Fruit fly (Drosophila melanogaster) whole organism, embryonic: Measurements from ENCODE around the gene lectin-37Db.
A peak's percentile ranks its signal among the peaks of the same experiment; 100 is the strongest.

Experiments
- Bgb ChIP-seq: fragments of 200-800 bp; sonication (Bioruptor generic); IDR thresholded peaks from 2 replicates; pipeline ENCODE4 v1.3.6; 2022; ENCODE audit warnings: missing biosample characterization, missing genetic modification characterization; ENCODE audit not compliant: partially characterized antibody
- CG1024 ChIP-seq: fragments of 200-800 bp; sonication (Bioruptor generic); IDR thresholded peaks from 2 replicates; pipeline ENCODE4 v1.3.6; 2022; ENCODE audit warnings: missing biosample characterization, missing genetic modification characterization
- CG10979 ChIP-seq: fragments of 200-800 bp; sonication (Bioruptor generic); optimal IDR thresholded peaks from 2 replicates; lab custom pipeline; 2018; ENCODE audit warnings: missing biosample characterization, mild to moderate bottlenecking, missing genetic modification characterization, moderate library complexity
- CG11247 ChIP-seq: fragments of 200-800 bp; sonication (Bioruptor generic); IDR thresholded peaks from 2 replicates; pipeline ENCODE4 v1.3.6; 2022; ENCODE audit warnings: missing biosample characterization, missing genetic modification characterization
- CG12659 ChIP-seq: fragments of 200-800 bp; sonication (Bioruptor generic); optimal IDR thresholded peaks from 3 replicates; lab custom pipeline; 2017; ENCODE audit warnings: mild to moderate bottlenecking, missing biosample characterization, missing genetic modification reagents, missing genetic modification characterization
- CG12942 ChIP-seq: fragments of 200-800 bp; sonication (Bioruptor generic); optimal IDR thresholded peaks from 3 replicates; lab custom pipeline; 2016; ENCODE audit warnings: missing biosample characterization, missing genetic modification characterization
- CG13775 ChIP-seq: fragments of 200-800 bp; sonication (Bioruptor generic); optimal IDR thresholded peaks from 3 replicates; lab custom pipeline; 2017; ENCODE audit warnings: missing biosample characterization, mild to moderate bottlenecking, missing genetic modification characterization
- CG14860 ChIP-seq: fragments of 200-800 bp; sonication (Bioruptor generic); IDR thresholded peaks from 3 replicates; pipeline ENCODE4 v1.3.6; 2022; ENCODE audit warnings: missing biosample characterization, missing genetic modification characterization; ENCODE audit not compliant: partially characterized antibody
- CG17568 ChIP-seq: fragments of 200-800 bp; sonication (Bioruptor generic); optimal IDR thresholded peaks from 2 replicates; lab custom pipeline; 2018; ENCODE audit warnings: missing biosample characterization, mild to moderate bottlenecking, missing genetic modification characterization, moderate library complexity
- CG18262 ChIP-seq: fragments of 200-800 bp; optimal IDR thresholded peaks from 3 replicates; lab custom pipeline; 2019; ENCODE audit warnings: missing biosample characterization, mild to moderate bottlenecking, missing genetic modification characterization, moderate library complexity
- CG2120 ChIP-seq: fragments of 200-800 bp; sonication (Bioruptor generic); optimal IDR thresholded peaks from 3 replicates; lab custom pipeline; 2016; ENCODE audit warnings: missing biosample characterization, missing genetic modification characterization
- CG32767 ChIP-seq: fragments of 200-800 bp; sonication (Bioruptor generic); IDR thresholded peaks from 2 replicates; pipeline ENCODE4 v1.3.6; 2022; ENCODE audit warnings: missing biosample characterization, missing genetic modification characterization
- CG3838 ChIP-seq: fragments of 200-800 bp; sonication (Bioruptor generic); optimal IDR thresholded peaks from 3 replicates; lab custom pipeline; 2016; ENCODE audit warnings: missing biosample characterization, missing genetic modification characterization
- CG4730 ChIP-seq: fragments of 200-800 bp; sonication (Bioruptor generic); IDR thresholded peaks from 2 replicates; pipeline ENCODE4 v1.3.6; 2022; ENCODE audit warnings: missing biosample characterization, missing genetic modification characterization
- CG6175 ChIP-seq: fragments of 200-800 bp; sonication (Bioruptor generic); IDR thresholded peaks from 3 replicates; pipeline ENCODE4 v1.3.6; 2022; ENCODE audit warnings: missing biosample characterization, missing genetic modification characterization
- CG7556 ChIP-seq: fragments of 200-800 bp; sonication (Bioruptor generic); optimal IDR thresholded peaks from 2 replicates; lab custom pipeline; 2017; ENCODE audit warnings: missing biosample characterization, mild to moderate bottlenecking, missing genetic modification characterization
- CG8765 ChIP-seq: fragments of 200-800 bp; sonication (Bioruptor generic); IDR thresholded peaks from 2 replicates; pipeline ENCODE4 v1.3.6; 2022; ENCODE audit warnings: missing biosample characterization, missing genetic modification characterization
- Dad ChIP-seq: fragments of 200-800 bp; sonication (Bioruptor generic); optimal IDR thresholded peaks from 3 replicates; lab custom pipeline; 2016; ENCODE audit warnings: missing biosample characterization, missing genetic modification characterization
- Deaf1 ChIP-seq: fragments of 200-800 bp; optimal IDR thresholded peaks from 3 replicates; lab custom pipeline; 2019; ENCODE audit warnings: missing biosample characterization, mild to moderate bottlenecking, missing genetic modification characterization, moderate library complexity
- Dref ChIP-seq: fragments of 200-800 bp; sonication (Bioruptor generic); IDR thresholded peaks from 2 replicates; pipeline ENCODE4 v1.3.6; 2022; ENCODE audit warnings: missing biosample characterization, missing genetic modification characterization
- Fer3 ChIP-seq: fragments of 200-800 bp; sonication (Bioruptor generic); optimal IDR thresholded peaks from 2 replicates; lab custom pipeline; 2018; ENCODE audit warnings: missing biosample characterization, mild to moderate bottlenecking, missing genetic modification characterization, moderate library complexity
- H2.0 ChIP-seq: fragments of 200-800 bp; sonication (Bioruptor generic); IDR thresholded peaks from 2 replicates; pipeline ENCODE4 v1.3.6; 2022; ENCODE audit warnings: missing biosample characterization, missing genetic modification characterization
- Hey ChIP-seq: fragments of 200-800 bp; sonication (Bioruptor generic); optimal IDR thresholded peaks from 3 replicates; lab custom pipeline; 2018; ENCODE audit warnings: missing biosample characterization, mild to moderate bottlenecking, missing genetic modification characterization
- Meics ChIP-seq: fragments of 200-800 bp; sonication (Bioruptor generic); optimal IDR thresholded peaks from 2 replicates; lab custom pipeline; 2017; ENCODE audit warnings: missing biosample characterization, mild to moderate bottlenecking, missing genetic modification characterization
- Pdp1 ChIP-seq, 2 experiments: fragments of 200-800 bp; sonication (Bioruptor generic); optimal IDR thresholded peaks; 3 replicates each; lab custom pipeline; 2016; ENCODE audit warnings: missing biosample characterization in 2 of 2, missing genetic modification characterization in 2 of 2, mild to moderate bottlenecking in 1 of 2, moderate library complexity in 1 of 2
- Rfx ChIP-seq: fragments of 200-800 bp; sonication (Bioruptor generic); IDR thresholded peaks from 2 replicates; pipeline ENCODE4 v1.3.6; 2022; ENCODE audit warnings: missing biosample characterization, missing genetic modification characterization
- Rx ChIP-seq: fragments of 200-800 bp; sonication (Bioruptor generic); IDR thresholded peaks from 2 replicates; pipeline ENCODE4 v1.3.6; 2022; ENCODE audit warnings: missing biosample characterization, missing genetic modification characterization
- Sox102F ChIP-seq: fragments of 200-800 bp; sonication (Bioruptor generic); optimal IDR thresholded peaks from 2 replicates; lab custom pipeline; 2018; ENCODE audit warnings: missing biosample characterization, mild to moderate bottlenecking, missing genetic modification characterization, moderate library complexity
- cas ChIP-seq: fragments of 200-800 bp; sonication (Bioruptor generic); IDR thresholded peaks from 2 replicates; pipeline ENCODE4 v1.3.6; 2022; ENCODE audit warnings: missing biosample characterization, missing genetic modification characterization
- cwo ChIP-seq: fragments of 200-800 bp; sonication (Bioruptor generic); optimal IDR thresholded peaks from 3 replicates; lab custom pipeline; 2017; ENCODE audit warnings: missing biosample characterization, missing genetic modification characterization, mild to moderate bottlenecking, moderate library complexity, missing genetic modification reagents
- disco-r ChIP-seq: fragments of 200-800 bp; sonication (Bioruptor generic); optimal IDR thresholded peaks from 2 replicates; lab custom pipeline; 2016; ENCODE audit warnings: missing biosample characterization, missing genetic modification characterization
- emc ChIP-seq: fragments of 200-800 bp; sonication (Bioruptor generic); optimal IDR thresholded peaks from 2 replicates; lab custom pipeline; 2016; ENCODE audit warnings: missing biosample characterization, missing genetic modification characterization
- eyg ChIP-seq: fragments of 200-800 bp; sonication (Bioruptor generic); optimal IDR thresholded peaks from 3 replicates; lab custom pipeline; 2016; ENCODE audit warnings: missing biosample characterization, missing genetic modification characterization
- fd96Cb ChIP-seq: fragments of 200-800 bp; sonication (Bioruptor generic); optimal IDR thresholded peaks from 2 replicates; lab custom pipeline; 2018; ENCODE audit warnings: missing biosample characterization, mild to moderate bottlenecking, missing genetic modification characterization, moderate library complexity
- gsb-n ChIP-seq: fragments of 200-800 bp; sonication (Bioruptor generic); optimal IDR thresholded peaks from 3 replicates; lab custom pipeline; 2018; ENCODE audit warnings: missing biosample characterization, mild to moderate bottlenecking, missing genetic modification characterization
- hbn ChIP-seq: fragments of 200-800 bp; sonication (Bioruptor generic); IDR thresholded peaks from 2 replicates; pipeline ENCODE4 v1.3.6; 2022; ENCODE audit warnings: missing biosample characterization, missing genetic modification characterization; ENCODE audit not compliant: partially characterized antibody
- lola ChIP-seq, 3 experiments: fragments of >200 bp in 2 of 3; fragments of 200-800 bp in 1 of 3; sonication (Bioruptor generic) in 1 of 3; optimal IDR thresholded peaks; 2 replicates each; lab custom pipeline; 2017 to 2019; ENCODE audit warnings: missing biosample characterization in 3 of 3, missing genetic modification characterization in 3 of 3, mild to moderate bottlenecking in 1 of 3, moderate library complexity in 1 of 3
- nmo ChIP-seq: fragments of 200-800 bp; sonication (Bioruptor generic); optimal IDR thresholded peaks from 2 replicates; lab custom pipeline; 2018; ENCODE audit warnings: missing biosample characterization, mild to moderate bottlenecking, missing genetic modification characterization, moderate library complexity
- oc ChIP-seq: fragments of 200-800 bp; sonication (Bioruptor generic); optimal IDR thresholded peaks from 2 replicates; lab custom pipeline; 2018; ENCODE audit warnings: missing biosample characterization, mild to moderate bottlenecking, missing genetic modification characterization, moderate library complexity
- odd ChIP-seq: fragments of 200-800 bp; sonication (Bioruptor generic); optimal IDR thresholded peaks from 2 replicates; lab custom pipeline; 2017; ENCODE audit warnings: missing biosample characterization, mild to moderate bottlenecking, missing genetic modification characterization
- onecut ChIP-seq: fragments of 200-800 bp; sonication (Bioruptor generic); IDR thresholded peaks from 2 replicates; pipeline ENCODE4 v1.3.6; 2022; ENCODE audit warnings: missing biosample characterization, missing genetic modification characterization
- org-1 ChIP-seq: fragments of 200-800 bp; sonication (Bioruptor generic); optimal IDR thresholded peaks from 2 replicates; lab custom pipeline; 2017; ENCODE audit warnings: missing biosample characterization, missing genetic modification characterization
- p53 ChIP-seq: fragments of 200-800 bp; sonication (Bioruptor generic); optimal IDR thresholded peaks from 2 replicates; lab custom pipeline; 2016; ENCODE audit warnings: missing biosample characterization, missing genetic modification characterization
- pan ChIP-seq, 4 experiments: fragments of >200 bp in 3 of 4; fragments of 200-800 bp in 1 of 4; sonication (Bioruptor generic) in 1 of 4; optimal IDR thresholded peaks in 3 of 4; IDR thresholded peaks in 1 of 4; 2 replicates each; pipeline versions ENCODE4 v1.3.6 to Lab custom; 2017 to 2022; ENCODE audit warnings: missing biosample characterization in 2 of 4, missing genetic modification characterization in 2 of 4, mixed read lengths in 1 of 4
- psq ChIP-seq: fragments of 200-800 bp; sonication (Bioruptor generic); optimal IDR thresholded peaks from 2 replicates; lab custom pipeline; 2017; ENCODE audit warnings: missing biosample characterization, missing genetic modification characterization
- pzg ChIP-seq: fragments of 200-800 bp; sonication (Bioruptor generic); optimal IDR thresholded peaks from 3 replicates; lab custom pipeline; 2018; ENCODE audit warnings: missing biosample characterization, mild to moderate bottlenecking, missing genetic modification characterization, moderate library complexity
- seq ChIP-seq: fragments of 200-800 bp; sonication (Bioruptor generic); IDR thresholded peaks from 2 replicates; pipeline ENCODE4 v1.3.6; 2022; ENCODE audit warnings: missing biosample characterization, missing genetic modification characterization
- sqz ChIP-seq: fragments of 200-800 bp; sonication (Bioruptor generic); optimal IDR thresholded peaks from 3 replicates; lab custom pipeline; 2018; ENCODE audit warnings: missing biosample characterization, mild to moderate bottlenecking, missing genetic modification characterization
- tap ChIP-seq: fragments of 200-800 bp; optimal IDR thresholded peaks from 3 replicates; lab custom pipeline; 2019; ENCODE audit warnings: missing biosample characterization, mild to moderate bottlenecking, missing genetic modification characterization, moderate library complexity
- unc-4 ChIP-seq: fragments of 200-800 bp; sonication (Bioruptor generic); IDR thresholded peaks from 2 replicates; pipeline ENCODE4 v1.3.6; 2022; ENCODE audit warnings: missing biosample characterization, missing genetic modification characterization; ENCODE audit not compliant: partially characterized antibody
- zfh2 ChIP-seq: fragments of 200-800 bp; sonication (Bioruptor generic); optimal IDR thresholded peaks from 2 replicates; lab custom pipeline; 2016; ENCODE audit warnings: missing biosample characterization, missing genetic modification characterization

Gene lectin-37Db

dm6 chr2L:19463405-19463804 is 44.5 kb downstream of the lectin-37Db start (continued):
- TF ChIP-seq tap (tag; lab: Kevin White, UChicago) (no peak), sqz (GFP tag; lab: Kevin White, UChicago) (no peak), Dref (GFP tag; lab: Robert Waterston, UW) (no peak), Rx (GFP tag; lab: Robert Waterston, UW) (no peak), eyg (GFP tag; lab: Kevin White, UChicago) (no peak), onecut (GFP tag; lab: Robert Waterston, UW) (no peak), CG7556 (GFP tag; lab: Kevin White, UChicago) (peak; percentile 59), CG6175 (GFP tag; lab: Robert Waterston, UW) (no peak), gsb-n (tag; lab: Kevin White, UChicago) (no peak), CG10979 (peak; percentile 33), Hey (tag; lab: Kevin White, UChicago) (no peak), CG2120 (GFP tag; lab: Kevin White, UChicago) (no peak), disco-r (GFP tag; lab: Kevin White, UChicago) (no peak), Bgb (GFP tag; lab: Robert Waterston, UW) (no peak), fd96Cb (tag; lab: Kevin White, UChicago) (peak; percentile 12), p53 (GFP tag; lab: Kevin White, UChicago) (no peak), oc (tag; lab: Kevin White, UChicago) (no peak), zfh2 (GFP tag; lab: Kevin White, UChicago) (no peak), cas (GFP tag; lab: Robert Waterston, UW) (no peak), Deaf1 (tag; lab: Kevin White, UChicago) (no peak), psq (GFP tag; lab: Kevin White, UChicago) (no peak), CG17568 (GFP tag; lab: Kevin White, UChicago) (no peak), unc-4 (GFP tag; lab: Robert Waterston, UW) (no peak), odd (GFP tag; lab: Kevin White, UChicago) (peak; percentile 16), CG3838 (GFP tag; lab: Kevin White, UChicago) (no peak), nmo (GFP tag; lab: Kevin White, UChicago) (peak; percentile 32), lola (GFP tag; optimal IDR thresholded peaks at IDR 0.05; lab: Kevin White, UChicago) (peak in 1 of 3 experiments; percentile 28), cwo (GFP tag; lab: Kevin White, UChicago) (no peak), emc (GFP tag; lab: Kevin White, UChicago) (no peak), Fer3 (tag; lab: Kevin White, UChicago) (no peak), Rfx (GFP tag; lab: Robert Waterston, UW) (no peak), CG1024 (GFP tag; lab: Robert Waterston, UW) (no peak), hbn (GFP tag; lab: Robert Waterston, UW) (no peak), CG14860 (no peak), CG11247 (GFP tag; lab: Robert Waterston, UW) (no peak), CG8765 (GFP tag; lab: Robert Waterston, UW) (no peak), Meics (GFP tag; lab: Kevin White, UChicago) (no peak), org-1 (GFP tag; lab: Kevin White, UChicago) (no peak), CG18262 (tag; lab: Kevin White, UChicago) (peak; percentile 57), seq (GFP tag; lab: Robert Waterston, UW) (no peak), Dad (no peak), pan (optimal IDR thresholded peaks at IDR 0.05; lab: Kevin White, UChicago) (no peak), pan (GFP tag; optimal IDR thresholded peaks at IDR 0.05 in 1 of 2, IDR thresholded peaks at IDR 0.05 in 1 of 2) (no peak), CG32767 (GFP tag; lab: Robert Waterston, UW) (no peak), CG4730 (GFP tag; lab: Robert Waterston, UW) (no peak), Sox102F (GFP tag; lab: Kevin White, UChicago) (no peak), H2.0 (GFP tag; lab: Robert Waterston, UW) (no peak), CG12659 (GFP tag; lab: Kevin White, UChicago) (no peak), CG13775 (GFP tag; lab: Kevin White, UChicago) (peak; percentile 20), Pdp1 (GFP tag; optimal IDR thresholded peaks at IDR 0.05; lab: Kevin White, UChicago) (no peak), pzg (GFP tag; lab: Kevin White, UChicago) (no peak), CG12942 (GFP tag; lab: Kevin White, UChicago) (no peak)
